Worm (Caenorhabditis elegans) whole organism, late embryonic: ENCODE results near the gene K09D9.3.

Experiments
- ceh-31 ChIP-seq: sonication (generic microtip); optimal IDR thresholded peaks from 2 replicates; lab custom pipeline; 2016; ENCODE audit warnings: missing genetic modification characterization, missing compliant biosample characterization
- ets-4 ChIP-seq: sonication (generic microtip); optimal IDR thresholded peaks from 2 replicates; lab custom pipeline; 2016; ENCODE audit warnings: missing genetic modification characterization, missing compliant biosample characterization
- fax-1 ChIP-seq: sonication (generic microtip); optimal IDR thresholded peaks from 2 replicates; lab custom pipeline; 2016; ENCODE audit warnings: missing genotype, missing genetic modification characterization, missing compliant biosample characterization

DNA sequence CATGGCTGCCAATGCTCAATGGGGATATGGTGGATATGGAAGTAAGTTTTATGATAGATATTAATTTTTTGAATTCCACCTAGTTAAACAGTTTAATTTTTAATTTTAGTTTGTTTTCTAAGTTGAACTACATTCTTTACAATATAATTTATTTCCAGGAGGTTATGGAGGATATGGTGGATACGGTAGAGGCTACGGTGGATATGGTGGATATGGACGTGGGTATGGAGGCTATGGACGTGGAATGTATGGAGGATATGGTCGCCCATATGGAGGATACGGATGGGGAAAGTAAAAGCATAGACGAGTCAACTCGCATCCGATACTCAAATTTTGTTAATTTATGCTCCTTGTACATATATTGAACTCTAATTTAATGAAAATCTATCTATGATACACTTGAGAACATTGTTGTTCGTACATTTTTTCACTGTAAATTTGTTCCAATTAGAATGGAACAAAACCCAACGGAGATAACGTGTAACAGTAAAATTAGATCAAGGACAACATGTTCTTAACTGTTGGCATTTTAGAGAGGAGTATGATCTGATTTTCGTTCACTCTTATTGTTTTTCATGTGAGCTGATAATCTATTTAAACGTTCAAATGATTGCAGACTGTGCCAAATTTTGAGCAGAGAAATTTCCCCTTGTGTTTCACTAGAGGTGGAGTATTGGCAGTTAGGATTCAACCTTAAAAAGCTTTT lies 38.9 kb upstream of the K09D9.3 start:
- TF ChIP-seq fax-1 (tag; lab: Kevin White, UChicago): no peak
- TF ChIP-seq ets-4 (tag; lab: Kevin White, UChicago): no peak
- TF ChIP-seq ceh-31: no peak
